Fruit fly (Drosophila melanogaster): Measurements from ENCODE around the gene CG33791.

DNA sequence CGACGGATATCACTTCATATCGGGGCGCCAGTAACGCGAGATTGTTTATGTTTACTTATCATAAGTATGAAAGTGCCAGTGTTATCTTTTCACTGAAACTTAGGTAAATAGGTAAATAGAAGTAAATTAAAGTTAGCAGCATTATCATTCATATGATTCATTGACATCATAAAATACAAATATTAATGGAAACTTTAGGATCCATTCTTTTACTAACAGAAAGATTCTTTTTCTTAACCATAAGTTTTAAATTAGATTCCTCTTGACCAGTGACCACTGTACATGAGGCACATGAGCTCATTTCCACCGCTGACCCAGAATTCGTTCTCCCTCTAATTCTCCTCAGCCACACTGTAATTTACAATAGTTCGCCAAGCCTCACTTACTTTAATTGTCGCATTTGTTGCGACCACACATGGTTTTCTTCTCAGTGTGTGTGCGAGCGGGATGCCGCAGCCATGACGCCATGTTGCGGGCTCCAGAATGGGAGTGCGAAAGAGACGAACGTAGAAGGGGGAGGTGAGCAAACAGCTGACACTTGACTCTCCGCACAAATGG, 24.3 kb upstream of the CG33791 start:
- TF ChIP-seq cic (GFP tag; optimal IDR thresholded peaks at IDR 0.05) (no peak), CG7045 (GFP tag; optimal IDR thresholded peaks at IDR 0.05) (no peak)
